Fruit fly (Drosophila melanogaster): Measurements from ENCODE around the gene wwk.

The wwk gene

dm6 chr2L:15106100-15106499 is 31.5 kb downstream of the wwk start:
- no peak for TF ChIP-seq CG7045 (GFP tag; optimal IDR thresholded peaks at IDR 0.05)
- TF ChIP-seq pad (GFP tag; optimal IDR thresholded peaks at IDR 0.05), result no peak
- TF ChIP-seq cic (GFP tag; optimal IDR thresholded peaks at IDR 0.05), result no peak
- no peak for TF ChIP-seq Hr96 (GFP tag; optimal IDR thresholded peaks at IDR 0.05)
- no peak for TF ChIP-seq CG5204 (GFP tag; optimal IDR thresholded peaks at IDR 0.05)
- TF ChIP-seq Clk (GFP tag; optimal IDR thresholded peaks at IDR 0.05), result no peak
- TF ChIP-seq CG7101 (tag; optimal IDR thresholded peaks at IDR 0.05), result no peak
- no peak for TF ChIP-seq tj (GFP tag; optimal IDR thresholded peaks at IDR 0.05)
- TF ChIP-seq CG1620 (GFP tag; optimal IDR thresholded peaks at IDR 0.05), result no peak

dm6 chr2L:15107238-15107637 is 32.7 kb downstream of the wwk start:
- TF ChIP-seq Clk (GFP tag; optimal IDR thresholded peaks at IDR 0.05) (no peak), Crg-1 (GFP tag; optimal IDR thresholded peaks at IDR 0.05) (no peak), cic (GFP tag; optimal IDR thresholded peaks at IDR 0.05) (no peak), CG33017 (tag; optimal IDR thresholded peaks at IDR 0.05) (no peak), CG7045 (GFP tag; optimal IDR thresholded peaks at IDR 0.05) (no peak), CG11617 (GFP tag; optimal IDR thresholded peaks at IDR 0.05) (no peak), Mnt (GFP tag; optimal IDR thresholded peaks at IDR 0.05) (no peak), CG1620 (GFP tag; optimal IDR thresholded peaks at IDR 0.05) (no peak), bab1 (GFP tag; optimal IDR thresholded peaks at IDR 0.05) (no peak), Hr96 (GFP tag; optimal IDR thresholded peaks at IDR 0.05) (no peak), cnc (optimal IDR thresholded peaks at IDR 0.05) (no peak), ovo (GFP tag; optimal IDR thresholded peaks at IDR 0.05) (no peak), CG12768 (GFP tag; optimal IDR thresholded peaks at IDR 0.05) (no peak), kay (GFP tag; ENCODE audit: borderline replicate concordance) (no peak), toe (GFP tag; optimal IDR thresholded peaks at IDR 0.05) (no peak), CG7101 (tag; optimal IDR thresholded peaks at IDR 0.05) (no peak), CG5204 (GFP tag; optimal IDR thresholded peaks at IDR 0.05) (no peak), tj (GFP tag; optimal IDR thresholded peaks at IDR 0.05) (no peak), pad (GFP tag; optimal IDR thresholded peaks at IDR 0.05) (no peak), CG14711 (tag; optimal IDR thresholded peaks at IDR 0.05) (no peak)

DNA sequence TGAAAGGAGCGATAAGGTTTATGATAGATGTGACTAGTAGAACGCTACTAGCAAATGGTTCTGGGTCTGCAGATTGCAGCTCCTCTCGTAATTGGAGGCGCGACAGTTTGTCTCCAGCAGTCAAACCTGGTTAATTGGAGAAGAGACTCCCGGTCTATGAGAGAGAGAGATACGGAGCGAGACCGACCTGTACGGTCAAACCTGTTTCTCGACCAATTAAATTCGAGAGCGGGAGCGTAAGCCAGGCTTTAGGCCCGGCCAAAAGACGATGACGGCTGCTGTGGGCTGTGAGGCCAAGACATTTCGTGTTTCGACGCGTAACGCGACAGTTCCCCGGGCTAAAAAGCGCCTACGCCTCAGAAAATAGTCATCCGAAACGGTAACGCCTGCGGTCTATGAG is 34.6 kb downstream of the wwk start, which contains the start of gene CG15269:
Gene CG15269 (plus strand): TSS at position 261 of the 400 bp plus-strand sequence.
- no peak for TF ChIP-seq cic (GFP tag; optimal IDR thresholded peaks at IDR 0.05)
- no peak for TF ChIP-seq Clk (GFP tag; optimal IDR thresholded peaks at IDR 0.05)
- TF ChIP-seq CG14711 (tag; optimal IDR thresholded peaks at IDR 0.05), result no peak
- no peak for TF ChIP-seq CG7045 (GFP tag; optimal IDR thresholded peaks at IDR 0.05)
- no peak for TF ChIP-seq toe (GFP tag; optimal IDR thresholded peaks at IDR 0.05)
- TF ChIP-seq CG12768 (GFP tag; optimal IDR thresholded peaks at IDR 0.05), result no peak
- no peak for TF ChIP-seq Hr96 (GFP tag; optimal IDR thresholded peaks at IDR 0.05)
- no peak for TF ChIP-seq cnc (optimal IDR thresholded peaks at IDR 0.05)

dm6 chr2L:15111276-15111675 is 36.7 kb downstream of the wwk start:
- no peak for TF ChIP-seq kay (GFP tag; ENCODE audit: borderline replicate concordance)
- TF ChIP-seq CG33017 (tag; optimal IDR thresholded peaks at IDR 0.05), result no peak
- no peak for TF ChIP-seq Hr96 (GFP tag; optimal IDR thresholded peaks at IDR 0.05)
- TF ChIP-seq CG7101 (tag; optimal IDR thresholded peaks at IDR 0.05), result no peak
- no peak for TF ChIP-seq ovo (GFP tag; optimal IDR thresholded peaks at IDR 0.05)
- TF ChIP-seq Crg-1 (GFP tag; optimal IDR thresholded peaks at IDR 0.05), result no peak
- TF ChIP-seq toe (GFP tag; optimal IDR thresholded peaks at IDR 0.05), result no peak
- no peak for TF ChIP-seq CG12768 (GFP tag; optimal IDR thresholded peaks at IDR 0.05)
- no peak for TF ChIP-seq CG7045 (GFP tag; optimal IDR thresholded peaks at IDR 0.05)
- no peak for TF ChIP-seq Clk (GFP tag; optimal IDR thresholded peaks at IDR 0.05)
- no peak for TF ChIP-seq CG14711 (tag; optimal IDR thresholded peaks at IDR 0.05)

- TF ChIP-seq CG11617 (GFP tag; optimal IDR thresholded peaks at IDR 0.05) (no peak), toe (GFP tag; optimal IDR thresholded peaks at IDR 0.05) (peak; percentile 34), bab1 (GFP tag; optimal IDR thresholded peaks at IDR 0.05) (peak; percentile 23), cic (GFP tag; optimal IDR thresholded peaks at IDR 0.05) (no peak), CG14711 (tag; optimal IDR thresholded peaks at IDR 0.05) (peak; percentile 23), CG7101 (tag; optimal IDR thresholded peaks at IDR 0.05) (peak; percentile 18), CG5204 (GFP tag; optimal IDR thresholded peaks at IDR 0.05) (no peak), CG1620 (GFP tag; optimal IDR thresholded peaks at IDR 0.05) (peak; percentile 33), tj (GFP tag; optimal IDR thresholded peaks at IDR 0.05) (no peak), Clk (GFP tag; optimal IDR thresholded peaks at IDR 0.05) (no peak), CG7045 (GFP tag; optimal IDR thresholded peaks at IDR 0.05) (no peak), Mnt (GFP tag; optimal IDR thresholded peaks at IDR 0.05) (peak; percentile 53), CG12768 (GFP tag; optimal IDR thresholded peaks at IDR 0.05) (no peak), ovo (GFP tag; optimal IDR thresholded peaks at IDR 0.05) (no peak), cnc (optimal IDR thresholded peaks at IDR 0.05) (no peak), Crg-1 (GFP tag; optimal IDR thresholded peaks at IDR 0.05) (peak; percentile 0), pad (GFP tag; optimal IDR thresholded peaks at IDR 0.05) (peak; percentile 100), Hr96 (GFP tag; optimal IDR thresholded peaks at IDR 0.05) (peak; percentile 43), kay (GFP tag; ENCODE audit: borderline replicate concordance) (no peak), CG33017 (tag; optimal IDR thresholded peaks at IDR 0.05) (no peak)
Measured at dm6 chr2L:15113234-15113916, 38.8 kb downstream of the wwk start, which contains the start of gene stc. Gene stc (plus strand): TSS chr2L:15113480.

- TF ChIP-seq CG1620 (GFP tag; optimal IDR thresholded peaks at IDR 0.05), result no peak
- TF ChIP-seq CG7045 (GFP tag; optimal IDR thresholded peaks at IDR 0.05), result no peak
- no peak for TF ChIP-seq CG33017 (tag; optimal IDR thresholded peaks at IDR 0.05)
- TF ChIP-seq pad (GFP tag; optimal IDR thresholded peaks at IDR 0.05), result peak; percentile 7
- TF ChIP-seq Mnt (GFP tag; optimal IDR thresholded peaks at IDR 0.05), result no peak
- TF ChIP-seq tj (GFP tag; optimal IDR thresholded peaks at IDR 0.05), result no peak
- TF ChIP-seq Crg-1 (GFP tag; optimal IDR thresholded peaks at IDR 0.05), result no peak
- TF ChIP-seq CG14711 (tag; optimal IDR thresholded peaks at IDR 0.05), result no peak
- no peak for TF ChIP-seq cic (GFP tag; optimal IDR thresholded peaks at IDR 0.05)
- no peak for TF ChIP-seq bab1 (GFP tag; optimal IDR thresholded peaks at IDR 0.05)
- TF ChIP-seq toe (GFP tag; optimal IDR thresholded peaks at IDR 0.05), result peak; percentile 1
Measured at dm6 chr2L:15117995-15118394, 43.4 kb downstream of the wwk start.

Measured in whole organism, adult.